Fruit fly (Drosophila melanogaster): ENCODE results near the gene CG45064.

Gene CG45064

DNA sequence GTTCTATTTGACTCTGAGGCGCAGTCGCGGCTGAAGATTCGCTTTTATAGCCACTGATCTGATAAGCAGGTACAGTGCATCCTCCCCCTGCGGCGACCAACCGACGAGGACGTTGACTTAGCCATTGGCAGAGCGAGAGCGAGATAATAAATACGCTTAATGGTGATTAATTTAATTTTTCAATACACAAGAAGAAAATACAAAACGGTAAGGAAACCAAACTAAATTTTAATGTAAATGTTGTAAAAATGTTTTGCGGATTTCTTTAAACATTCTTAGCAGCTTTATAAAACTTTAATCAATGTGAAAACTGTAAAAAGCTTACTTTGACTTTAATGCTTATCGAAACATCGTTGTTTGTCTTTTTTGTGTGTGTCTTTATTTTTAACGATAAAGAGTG is 26.7 kb upstream of the CG45064 start:
- TF ChIP-seq Sin3A (optimal IDR thresholded peaks at IDR 0.05): no peak
- TF ChIP-seq psq (optimal IDR thresholded peaks at IDR 0.05): no peak
- TF ChIP-seq Myc (optimal IDR thresholded peaks at IDR 0.05): no peak
- TF ChIP-seq ttk (optimal IDR thresholded peaks at IDR 0.05): no peak
- no peak for TF ChIP-seq h (optimal IDR thresholded peaks at IDR 0.05)
- TF ChIP-seq insv (optimal IDR thresholded peaks at IDR 0.05): no peak

DNA sequence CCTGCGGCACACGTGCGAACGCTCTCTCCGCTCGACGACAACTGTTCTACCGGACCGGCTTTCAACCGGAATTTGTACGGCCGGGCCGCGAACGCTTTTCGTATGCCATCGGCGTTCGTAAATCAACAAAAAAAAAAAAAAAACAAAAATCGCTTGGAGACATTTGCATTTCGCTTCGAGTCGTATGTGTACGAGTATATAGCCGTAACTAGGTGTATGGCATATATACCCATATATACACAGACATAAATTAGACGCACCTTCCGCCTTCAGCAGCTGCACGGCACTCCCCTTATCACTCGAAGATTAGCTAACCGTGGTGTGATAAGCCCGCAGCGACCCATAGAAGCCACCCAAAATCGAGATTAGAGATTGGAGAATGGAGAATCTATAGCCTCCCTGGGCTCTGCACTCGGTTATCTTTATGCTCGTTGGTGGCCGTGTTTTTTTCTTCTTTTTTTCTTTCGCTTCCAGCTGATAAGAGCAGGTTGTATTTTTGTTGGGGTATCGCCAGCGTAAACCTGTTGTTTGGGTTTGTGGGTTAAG is 23.2 kb upstream of the CG45064 start, which contains the start of gene CG9512:
CG9512 (minus strand) TSS at position 51 of the 546 bp plus-strand sequence.
- TF ChIP-seq Myc (optimal IDR thresholded peaks at IDR 0.05): no peak

DNA sequence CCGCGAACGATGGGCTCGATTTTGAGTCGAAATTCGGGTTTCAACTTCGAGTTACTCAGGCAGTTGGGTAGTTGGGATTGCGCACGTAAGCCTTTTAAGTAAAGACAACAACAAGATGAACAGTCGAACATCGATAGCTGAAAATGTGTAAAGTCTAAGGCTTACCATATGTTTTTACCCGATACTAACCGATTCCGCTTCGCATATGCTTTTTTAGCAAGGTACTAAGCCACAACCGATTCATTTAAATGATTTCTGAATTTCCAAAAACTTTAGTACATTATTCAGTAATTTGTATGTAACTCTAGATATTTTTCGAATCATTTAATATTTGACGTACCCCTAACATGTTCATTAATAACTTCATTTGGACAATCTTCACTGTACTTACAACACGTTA is 15.2 kb upstream of the CG45064 start:
- no peak for TF ChIP-seq Sin3A (optimal IDR thresholded peaks at IDR 0.05)
- no peak for TF ChIP-seq insv (optimal IDR thresholded peaks at IDR 0.05)
- no peak for TF ChIP-seq ttk (optimal IDR thresholded peaks at IDR 0.05)
- no peak for TF ChIP-seq psq (optimal IDR thresholded peaks at IDR 0.05)
- no peak for TF ChIP-seq h (optimal IDR thresholded peaks at IDR 0.05)
- TF ChIP-seq Myc (optimal IDR thresholded peaks at IDR 0.05): no peak

DNA sequence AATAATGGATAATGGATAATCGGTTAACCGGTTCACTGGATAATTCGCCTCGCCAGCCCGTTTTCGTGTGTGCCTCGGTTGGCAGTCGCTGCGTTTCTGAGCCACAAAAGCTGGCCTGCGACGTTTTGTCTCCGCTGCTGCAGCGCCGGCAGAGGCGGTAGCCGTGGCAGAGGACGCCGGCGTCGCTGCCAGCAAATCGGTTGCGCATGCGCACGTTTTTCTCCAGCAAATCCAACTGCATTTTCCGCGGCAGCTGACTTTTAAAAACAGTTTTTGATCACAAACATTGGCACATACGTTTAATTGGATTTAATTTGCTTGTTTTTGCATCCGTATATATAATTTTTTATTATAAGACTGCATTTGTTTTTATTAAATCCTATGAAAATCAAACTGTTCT is 14.4 kb upstream of the CG45064 start, which contains the start of gene CG9514:
CG9514 (minus strand) TSS at position 101 of the 400 bp plus-strand sequence.
- TF ChIP-seq insv (optimal IDR thresholded peaks at IDR 0.05) (no peak), Sin3A (optimal IDR thresholded peaks at IDR 0.05) (no peak), h (optimal IDR thresholded peaks at IDR 0.05) (no peak), ttk (optimal IDR thresholded peaks at IDR 0.05) (no peak), Myc (optimal IDR thresholded peaks at IDR 0.05) (no peak), psq (optimal IDR thresholded peaks at IDR 0.05) (no peak)

DNA sequence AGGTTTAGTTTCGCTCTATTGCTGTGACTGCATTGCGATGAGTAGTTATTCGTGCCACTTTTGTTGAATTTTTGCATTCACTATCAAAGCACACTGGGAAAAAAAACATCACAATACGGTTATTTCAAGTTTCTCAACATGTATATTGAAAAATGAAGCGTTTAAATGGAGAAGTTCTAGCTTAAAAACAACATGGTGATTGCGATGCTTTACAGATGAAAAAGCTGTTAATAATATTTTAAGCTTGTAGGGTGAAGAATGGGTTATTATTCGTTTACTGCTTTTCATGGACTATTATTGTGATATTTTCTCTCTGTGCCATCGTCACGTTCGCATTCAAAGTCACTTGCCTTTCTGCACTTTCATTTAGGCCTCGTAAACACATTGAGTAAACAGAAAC is 13.9 kb upstream of the CG45064 start:
- TF ChIP-seq ttk (optimal IDR thresholded peaks at IDR 0.05): no peak
- no peak for TF ChIP-seq Myc (optimal IDR thresholded peaks at IDR 0.05)
- no peak for TF ChIP-seq insv (optimal IDR thresholded peaks at IDR 0.05)
- no peak for TF ChIP-seq psq (optimal IDR thresholded peaks at IDR 0.05)
- no peak for TF ChIP-seq Sin3A (optimal IDR thresholded peaks at IDR 0.05)
- TF ChIP-seq h (optimal IDR thresholded peaks at IDR 0.05): no peak

DNA sequence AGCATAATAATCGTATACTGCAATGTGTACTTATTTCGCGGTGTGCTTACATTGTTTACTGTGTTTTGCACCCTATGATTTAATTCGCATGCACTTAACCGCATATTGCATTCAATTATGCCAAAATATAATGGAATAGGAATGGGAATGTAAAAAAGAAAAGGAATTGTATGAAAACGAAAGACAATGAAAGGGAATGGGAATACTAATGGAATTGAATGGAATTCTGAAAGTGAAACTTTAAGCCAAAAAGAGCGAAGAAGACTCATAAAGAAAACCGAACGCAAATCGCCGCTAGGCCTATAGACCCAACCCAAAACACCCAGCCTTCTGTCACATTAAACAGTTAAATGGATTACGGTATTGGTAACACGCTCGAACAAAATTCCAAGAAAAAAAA is 11.5 kb upstream of the CG45064 start:
- TF ChIP-seq h (optimal IDR thresholded peaks at IDR 0.05): no peak
- no peak for TF ChIP-seq psq (optimal IDR thresholded peaks at IDR 0.05)
- TF ChIP-seq Myc (optimal IDR thresholded peaks at IDR 0.05): no peak
- TF ChIP-seq Sin3A (optimal IDR thresholded peaks at IDR 0.05): no peak
- no peak for TF ChIP-seq ttk (optimal IDR thresholded peaks at IDR 0.05)
- TF ChIP-seq insv (optimal IDR thresholded peaks at IDR 0.05): no peak

DNA sequence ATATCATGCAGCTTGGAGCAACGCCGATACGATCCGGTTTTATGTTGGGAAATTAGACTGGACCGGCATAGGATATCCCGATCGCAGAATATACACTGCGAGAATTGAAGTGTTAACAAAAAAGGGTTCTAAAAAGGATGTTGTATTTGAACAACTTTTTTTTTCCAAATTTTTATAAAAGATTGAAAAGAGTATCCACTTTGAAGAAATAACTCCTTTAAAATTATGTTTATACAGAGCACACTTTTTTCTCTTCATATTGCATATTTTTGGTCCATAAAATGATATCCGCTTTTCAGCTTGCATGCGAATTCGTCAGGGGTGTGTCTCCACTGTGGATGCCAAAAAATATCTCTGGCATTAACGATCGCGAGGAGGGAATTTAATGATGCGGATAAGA is 9.9 kb upstream of the CG45064 start:
- TF ChIP-seq psq (optimal IDR thresholded peaks at IDR 0.05) (no peak), ttk (optimal IDR thresholded peaks at IDR 0.05) (no peak), h (optimal IDR thresholded peaks at IDR 0.05) (no peak), insv (optimal IDR thresholded peaks at IDR 0.05) (no peak), Sin3A (optimal IDR thresholded peaks at IDR 0.05) (no peak), Myc (optimal IDR thresholded peaks at IDR 0.05) (no peak)

DNA sequence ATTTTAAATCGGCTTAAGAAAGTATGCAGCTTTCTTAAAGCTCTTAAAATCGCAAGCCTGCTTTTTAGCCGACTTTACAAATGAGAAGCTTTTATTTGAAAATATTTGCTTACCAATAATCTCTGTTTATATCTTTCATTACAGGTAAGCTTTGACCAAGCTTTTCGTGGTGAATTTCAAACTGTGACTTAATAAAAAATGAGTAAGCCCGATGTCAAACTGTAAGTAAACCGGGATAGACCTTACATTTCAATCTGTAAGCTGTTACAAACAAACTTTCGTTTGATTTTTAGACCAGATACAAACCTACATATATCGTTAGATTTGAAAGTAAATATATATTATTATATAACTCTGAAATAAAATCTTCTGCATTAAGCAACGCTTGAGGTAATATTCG is 3.2 kb upstream of the CG45064 start:
- TF ChIP-seq h (optimal IDR thresholded peaks at IDR 0.05) (no peak), ttk (optimal IDR thresholded peaks at IDR 0.05) (no peak), insv (optimal IDR thresholded peaks at IDR 0.05) (no peak), Myc (optimal IDR thresholded peaks at IDR 0.05) (no peak), Sin3A (optimal IDR thresholded peaks at IDR 0.05) (no peak), psq (optimal IDR thresholded peaks at IDR 0.05) (no peak)

DNA sequence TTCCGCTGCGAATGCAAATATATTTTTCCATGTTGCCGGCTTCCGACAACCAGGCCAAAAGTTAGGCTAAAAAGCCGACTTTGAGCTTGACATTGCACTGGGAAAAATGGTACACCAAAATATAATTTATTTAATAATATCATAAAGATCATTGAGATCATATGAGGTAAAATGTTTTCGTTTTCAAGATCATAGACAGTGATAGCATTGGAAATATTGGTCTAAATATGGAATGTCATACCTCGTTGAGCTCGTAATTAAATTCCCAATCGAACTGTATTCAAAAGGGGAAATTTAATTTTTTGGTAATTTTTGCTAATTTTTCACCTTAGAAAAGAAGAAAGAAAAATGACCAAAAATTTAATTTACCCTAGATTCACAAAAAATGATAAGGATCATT is 1.6 kb upstream of the CG45064 start:
- TF ChIP-seq ttk (optimal IDR thresholded peaks at IDR 0.05) (no peak), psq (optimal IDR thresholded peaks at IDR 0.05) (no peak), insv (optimal IDR thresholded peaks at IDR 0.05) (no peak), h (optimal IDR thresholded peaks at IDR 0.05) (no peak), Myc (optimal IDR thresholded peaks at IDR 0.05) (no peak), Sin3A (optimal IDR thresholded peaks at IDR 0.05) (no peak)

DNA sequence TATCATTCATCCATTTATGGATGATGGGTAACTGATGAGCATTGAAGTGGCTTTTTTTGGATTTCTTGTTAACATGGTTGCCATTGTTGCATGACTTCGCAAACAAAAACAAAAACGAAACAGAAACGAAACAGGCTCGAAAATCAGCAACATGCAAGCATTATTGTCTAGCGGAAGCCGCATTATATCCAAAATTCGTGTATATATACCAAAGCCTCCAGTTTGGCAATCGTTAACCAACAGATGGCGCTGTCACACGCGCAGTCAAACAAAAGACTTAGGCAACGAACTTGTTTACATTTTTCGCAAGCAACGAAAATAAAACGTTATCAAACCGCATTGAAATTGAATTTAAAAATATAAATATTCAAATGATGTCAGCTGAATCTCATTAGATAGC is 3.5 kb downstream of the CG45064 start:
- TF ChIP-seq Sin3A (optimal IDR thresholded peaks at IDR 0.05) (no peak), ttk (optimal IDR thresholded peaks at IDR 0.05) (no peak), insv (optimal IDR thresholded peaks at IDR 0.05) (no peak), psq (optimal IDR thresholded peaks at IDR 0.05) (no peak), h (optimal IDR thresholded peaks at IDR 0.05) (no peak), Myc (optimal IDR thresholded peaks at IDR 0.05) (no peak)

DNA sequence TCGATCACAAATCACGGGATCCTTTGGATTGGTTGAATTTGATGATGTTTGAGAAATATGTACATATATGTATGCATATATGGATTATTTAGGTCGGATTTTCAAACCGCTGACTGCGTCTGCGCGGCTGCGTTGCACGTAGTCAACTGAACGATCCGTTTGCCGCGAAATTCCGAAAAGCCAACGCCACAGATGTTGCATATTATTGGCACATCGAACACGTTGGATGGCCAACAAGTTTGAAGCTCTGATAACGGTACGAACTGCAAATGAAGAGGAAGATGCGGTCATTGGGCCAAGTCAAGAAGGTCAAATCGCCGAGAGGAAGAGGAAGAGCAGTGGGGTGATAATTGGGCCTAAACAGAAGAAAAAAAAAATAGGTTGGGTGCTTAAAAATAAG is 11.4 kb downstream of the CG45064 start, which contains the start of gene CG9518:
CG9518 (minus strand) TSS at position 154 of the 400 bp plus-strand sequence.
- TF ChIP-seq psq (optimal IDR thresholded peaks at IDR 0.05): no peak
- TF ChIP-seq insv (optimal IDR thresholded peaks at IDR 0.05): no peak
- TF ChIP-seq ttk (optimal IDR thresholded peaks at IDR 0.05): no peak
- TF ChIP-seq Sin3A (optimal IDR thresholded peaks at IDR 0.05): no peak
- no peak for TF ChIP-seq h (optimal IDR thresholded peaks at IDR 0.05)
- TF ChIP-seq Myc (optimal IDR thresholded peaks at IDR 0.05): no peak

DNA sequence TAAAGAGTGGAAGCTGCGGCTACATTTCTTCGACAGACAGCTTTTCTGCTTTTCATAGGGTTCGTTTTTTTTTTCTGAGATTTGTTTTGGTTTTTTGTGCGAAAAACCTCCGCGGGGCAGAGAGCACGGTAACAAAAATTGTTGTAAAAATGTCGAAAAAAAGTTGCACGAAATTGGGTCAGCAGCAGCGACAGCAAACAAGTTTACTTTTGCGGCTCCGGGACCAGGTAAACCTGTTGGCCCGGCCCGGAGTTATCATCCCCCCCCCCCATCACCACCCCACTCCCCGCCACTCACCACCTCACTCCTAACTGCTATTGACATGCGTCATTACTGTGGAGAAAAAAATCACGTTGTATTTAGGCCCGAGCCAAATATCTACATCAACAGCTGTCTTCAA is 14.0 kb downstream of the CG45064 start:
- no peak for TF ChIP-seq Sin3A (optimal IDR thresholded peaks at IDR 0.05)
- no peak for TF ChIP-seq Myc (optimal IDR thresholded peaks at IDR 0.05)
- no peak for TF ChIP-seq psq (optimal IDR thresholded peaks at IDR 0.05)
- no peak for TF ChIP-seq insv (optimal IDR thresholded peaks at IDR 0.05)

DNA sequence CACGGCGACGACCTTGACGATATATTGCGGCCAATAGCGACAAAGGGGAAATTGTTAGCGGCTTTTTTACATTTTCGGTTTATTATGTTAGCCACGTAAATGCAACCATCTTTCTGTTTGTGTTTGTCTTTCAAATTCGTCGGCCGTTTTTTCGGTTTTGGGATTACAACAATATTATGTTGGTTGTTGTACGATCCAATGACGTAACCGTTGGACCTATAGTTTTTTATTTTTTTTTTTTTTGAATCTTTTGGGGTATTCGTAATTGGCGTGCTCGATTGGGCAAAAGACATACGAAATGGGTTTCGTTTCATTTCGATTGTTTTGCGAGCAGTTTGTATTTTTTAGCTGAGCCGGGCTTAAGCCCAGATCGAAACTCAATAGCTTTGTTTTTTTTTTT is 15.5 kb downstream of the CG45064 start:
- TF ChIP-seq Myc (optimal IDR thresholded peaks at IDR 0.05) (no peak), insv (optimal IDR thresholded peaks at IDR 0.05) (no peak), Sin3A (optimal IDR thresholded peaks at IDR 0.05) (no peak), psq (optimal IDR thresholded peaks at IDR 0.05) (no peak), ttk (optimal IDR thresholded peaks at IDR 0.05) (no peak)

Data from Kc167 (cell line).